Fruit fly (Drosophila melanogaster) whole organism: Measurements from ENCODE around the gene Prosbeta2.

Experiments used
- CG8478 ChIP-seq: fragments of >200 bp; optimal IDR thresholded peaks from 2 replicates; lab custom pipeline; 2018; ENCODE audit warnings: inconsistent platforms
- Dll ChIP-seq: fragments of >200 bp; optimal IDR thresholded peaks from 2 replicates; lab custom pipeline; 2017
- EcR ChIP-seq, 2 experiments: fragments of >200 bp; optimal IDR thresholded peaks; 2 replicates each; lab custom pipeline; 2017; ENCODE audit warnings: missing biosample characterization in 2 of 2, missing genetic modification characterization in 2 of 2, missing genetic modification reagents in 2 of 2
- psq ChIP-seq: fragments of >200 bp; optimal IDR thresholded peaks from 2 replicates; lab custom pipeline; 2017
- usp ChIP-seq: fragments of >200 bp; optimal IDR thresholded peaks from 2 replicates; lab custom pipeline; 2017; ENCODE audit warnings: missing biosample characterization, missing genetic modification characterization, mixed read lengths

DNA sequence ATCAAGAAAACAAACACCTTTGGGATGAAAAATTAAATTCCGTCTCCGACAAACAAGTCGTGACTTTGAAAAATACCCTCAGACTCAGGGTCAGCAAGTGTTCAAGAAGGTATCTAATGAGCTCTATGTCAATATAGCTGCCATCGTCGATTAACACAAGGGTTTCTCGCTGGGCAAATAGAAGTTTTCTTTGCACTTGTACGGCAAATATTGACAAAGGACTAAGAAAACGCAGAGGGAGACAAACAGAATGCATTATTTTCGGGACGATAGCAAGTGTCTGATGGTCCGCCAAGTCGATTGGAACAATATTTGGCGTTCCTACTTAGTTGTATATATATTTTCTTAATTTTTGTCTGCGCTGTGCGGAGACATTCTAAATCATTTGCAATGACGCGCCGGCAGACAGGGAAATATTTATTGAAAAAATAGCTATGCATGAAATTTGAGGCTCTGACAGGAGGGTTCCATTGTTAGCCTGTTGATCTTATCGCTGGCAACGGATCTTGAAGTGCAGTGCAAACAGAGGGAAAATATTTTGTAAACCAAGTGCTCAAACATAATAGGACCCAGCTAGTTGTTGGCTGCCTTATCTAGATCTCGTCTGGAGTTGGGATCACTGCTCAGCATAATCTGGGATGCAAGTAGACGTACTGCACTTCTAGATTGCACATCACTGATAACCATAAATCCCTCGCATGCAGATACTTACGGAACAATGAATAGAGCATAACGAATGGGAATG lies 43.3 kb upstream of the Prosbeta2 start:
- TF ChIP-seq CG8478 (no peak), EcR (GFP tag; optimal IDR thresholded peaks at IDR 0.05; lab: Kevin White, UChicago) (no peak), usp (no peak), psq (no peak), Dll (lab: Kevin White, UChicago) (no peak)
